Worm (Caenorhabditis elegans) whole organism, young adult: Measurements from ENCODE around the gene Y105C5A.9.
"Not testable (repeated sequence)": the region's sequence is repeated elsewhere in the genome, so short reads cannot be mapped to it uniquely, and the experiment has no call there.

ENCODE experiments used
- C06A6.2 ChIP-seq: fragments of 200-800 bp; sonication (Bioruptor generic); conservative IDR thresholded peaks from 2 replicates; pipeline ENCODE4 v1.3.6; 2022; ENCODE audit warnings: missing genetic modification characterization, missing compliant biosample characterization
- attf-6 ChIP-seq: fragments of 200-800 bp; sonication (Bioruptor generic); IDR thresholded peaks from 2 replicates; pipeline ENCODE4 v1.3.6; 2022; ENCODE audit warnings: missing genetic modification reagents, missing genetic modification characterization, missing compliant biosample characterization
- let-607 ChIP-seq, 2 experiments: fragments of 200-800 bp in 1 of 2; sonication (Bioruptor generic) in 1 of 2; sonication (generic microtip) in 1 of 2; optimal IDR thresholded peaks; 2 replicates each; lab custom pipeline; 2016 to 2018; ENCODE audit warnings: mild to moderate bottlenecking in 2 of 2, missing compliant biosample characterization in 2 of 2, missing genetic modification characterization in 2 of 2, moderate library complexity in 2 of 2, missing genotype in 1 of 2
- sea-2 ChIP-seq: fragments of 200-800 bp; sonication (Bioruptor generic); IDR thresholded peaks from 2 replicates; pipeline ENCODE4 v1.3.6; 2022; ENCODE audit warnings: missing genetic modification characterization, missing compliant biosample characterization

Gene Y105C5A.9

ce11 chrIV:15677629-15678028 lies 46.3 kb downstream of the Y105C5A.9 start:
- TF ChIP-seq attf-6 (GFP tag; lab: Robert Waterston, UW) = peak; percentile 85

DNA sequence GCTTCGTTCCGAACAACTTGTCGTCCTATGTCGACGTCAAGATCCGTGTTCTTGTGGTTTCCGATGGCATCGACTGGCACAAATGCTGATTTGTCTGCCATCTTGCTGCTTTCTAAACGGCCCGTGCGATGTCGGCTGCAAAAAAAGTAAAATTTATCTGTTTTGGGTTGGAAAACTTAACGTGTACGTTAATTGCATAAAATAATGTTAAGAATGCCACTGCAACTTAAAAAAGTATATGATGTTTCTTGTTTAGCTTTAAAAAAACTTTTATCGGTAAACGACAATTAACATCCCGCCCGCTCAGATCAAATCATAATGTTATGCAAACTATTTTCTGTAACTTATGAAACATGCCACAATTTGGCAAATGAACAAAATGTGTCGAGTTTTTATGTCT lies 50.1 kb downstream of the Y105C5A.9 start, which contains the start of gene Y105C5A.26:
Y105C5A.26 (minus strand) TSS at position 101 of the 400 bp plus-strand sequence.
- not testable (repeated sequence) for TF ChIP-seq let-607 (tag; optimal IDR thresholded peaks at IDR 0.05; lab: Kevin White, UChicago); C06A6.2 (GFP tag; lab: Robert Waterston, UW); sea-2 (GFP tag; lab: Robert Waterston, UW)
